Worm (Caenorhabditis elegans) whole organism, L4/young adult: ENCODE measurements around the gene fubl-1.

ENCODE experiments used
- dao-5 ChIP-seq: sonication (generic microtip); optimal IDR thresholded peaks from 2 replicates; lab custom pipeline; 2016; ENCODE audit warnings: missing genotype, missing genetic modification characterization, moderate library complexity, missing compliant biosample characterization
- him-1 ChIP-seq: sonication (generic microtip); optimal IDR thresholded peaks from 2 replicates; lab custom pipeline; 2016; ENCODE audit warnings: missing genotype, missing genetic modification reagents, missing genetic modification characterization, missing compliant biosample characterization

DNA sequence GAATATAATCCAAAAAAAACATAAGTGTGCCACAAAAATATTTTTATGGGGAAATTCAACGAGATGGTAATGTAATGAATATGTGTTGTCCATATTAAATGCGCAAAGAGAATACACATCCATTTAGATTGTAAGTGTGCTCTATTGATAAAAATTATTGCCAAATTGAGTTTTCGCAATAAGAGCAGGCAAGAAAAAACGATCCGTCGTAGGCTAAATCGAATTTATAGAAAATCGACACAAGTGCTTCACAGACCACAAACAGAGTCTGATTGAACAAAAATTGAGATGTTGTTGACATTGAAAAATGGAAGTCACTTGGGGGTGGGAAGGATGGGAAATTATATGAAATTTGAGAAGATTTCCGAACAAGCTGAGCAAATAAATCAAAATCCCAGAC, 26.4 kb upstream of the fubl-1 start:
- no peak for TF ChIP-seq dao-5 (tag; lab: Kevin White, UChicago)
- TF ChIP-seq him-1 (tag; lab: Kevin White, UChicago), result no peak
